Fruit fly (Drosophila melanogaster) Kc167 (cell line): ENCODE results near the gene CG34135.

Source experiments
- Sin3A ChIP-seq: fragments of >200 bp; optimal IDR thresholded peaks from 2 replicates; lab custom pipeline; 2018; ENCODE audit warnings: missing external identifiers
- h ChIP-seq: fragments of >200 bp; optimal IDR thresholded peaks from 3 replicates; lab custom pipeline; 2018; ENCODE audit warnings: missing external identifiers
- psq ChIP-seq: fragments of >200 bp; optimal IDR thresholded peaks from 2 replicates; lab custom pipeline; 2017; ENCODE audit warnings: missing external identifiers
- ttk ChIP-seq: sonication (Bioruptor generic); optimal IDR thresholded peaks from 2 replicates; lab custom pipeline; 2017; ENCODE audit warnings: missing external identifiers

DNA sequence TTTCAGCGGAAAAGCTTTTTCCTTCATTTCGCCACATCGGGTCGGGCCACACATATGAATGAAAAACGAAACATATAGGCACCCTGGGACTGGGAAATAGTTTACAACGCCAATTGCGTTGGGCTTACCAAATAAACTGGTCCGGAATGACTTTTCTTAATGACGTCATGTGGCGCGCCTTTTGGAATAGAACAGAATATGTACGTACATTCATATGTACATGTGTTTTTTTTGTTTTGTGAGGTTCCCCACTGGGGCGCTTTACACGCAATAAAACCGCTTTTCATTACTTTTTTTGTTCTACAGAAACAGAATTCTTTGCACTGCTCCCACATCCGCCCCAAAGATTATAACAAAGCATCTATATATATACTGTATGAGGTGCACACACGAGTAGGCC lies 30.3 kb upstream of the CG34135 start:
- no peak for TF ChIP-seq Sin3A (lab: Kevin White, UChicago)
- TF ChIP-seq h (lab: Kevin White, UChicago) = no peak
- no peak for TF ChIP-seq psq
- TF ChIP-seq ttk = no peak
